Fruit fly (Drosophila melanogaster) whole organism, wandering third instar larva: ENCODE data around the gene Ser.

Experiments used
- CG9705 ChIP-seq: fragments of 200-800 bp; sonication (Bioruptor generic); optimal IDR thresholded peaks from 2 replicates; lab custom pipeline; 2018; ENCODE audit warnings: missing biosample characterization, mild to moderate bottlenecking, missing genetic modification characterization
- GATAd ChIP-seq: sonication (Bioruptor generic); optimal IDR thresholded peaks from 2 replicates; lab custom pipeline; 2016; ENCODE audit warnings: missing biosample characterization, missing genetic modification characterization
- HLH106 ChIP-seq: fragments of 200-800 bp; optimal IDR thresholded peaks from 3 replicates; lab custom pipeline; 2019; ENCODE audit warnings: missing biosample characterization, mild to moderate bottlenecking, missing genetic modification characterization, moderate library complexity
- Hr83 ChIP-seq: fragments of 200-300 bp; sonication (Bioruptor generic); optimal IDR thresholded peaks from 2 replicates; lab custom pipeline; 2016; ENCODE audit warnings: missing biosample characterization, mild to moderate bottlenecking, missing genetic modification characterization, moderate library complexity; ENCODE audit not compliant: poor library complexity, severe bottlenecking
- Jra ChIP-seq: sonication (Bioruptor generic); optimal IDR thresholded peaks from 2 replicates; lab custom pipeline; 2016; ENCODE audit warnings: missing biosample characterization, missing genetic modification characterization
- Myc ChIP-seq: fragments of >200 bp; optimal IDR thresholded peaks from 2 replicates; lab custom pipeline; 2017
- Rel ChIP-seq, 2 experiments: fragments of 200-800 bp; sonication (Bioruptor generic) in 1 of 2; optimal IDR thresholded peaks; 2 replicates in 1 of 2; 3 replicates in 1 of 2; lab custom pipeline; 2016 to 2019; ENCODE audit warnings: mild to moderate bottlenecking in 2 of 2, missing biosample characterization in 2 of 2, missing genetic modification characterization in 2 of 2, moderate library complexity in 1 of 2
- Sp1 ChIP-seq: fragments of 200-800 bp; sonication (Bioruptor generic); optimal IDR thresholded peaks from 3 replicates; lab custom pipeline; 2019; ENCODE audit warnings: missing biosample characterization, mild to moderate bottlenecking, missing genetic modification characterization, moderate library complexity
- fru ChIP-seq: fragments of 200-800 bp; sonication (Bioruptor generic); optimal IDR thresholded peaks from 3 replicates; lab custom pipeline; 2016; ENCODE audit warnings: missing biosample characterization, mild to moderate bottlenecking, missing genetic modification characterization
- h ChIP-seq: fragments of 200-800 bp; sonication (Bioruptor generic); optimal IDR thresholded peaks from 3 replicates; lab custom pipeline; 2016; ENCODE audit warnings: missing biosample characterization, mild to moderate bottlenecking, missing genetic modification characterization
- lola ChIP-seq: fragments of >200 bp; optimal IDR thresholded peaks from 2 replicates; lab custom pipeline; 2017; ENCODE audit warnings: missing biosample characterization, missing genetic modification characterization
- psq ChIP-seq: fragments of 200-800 bp; sonication (Bioruptor generic); optimal IDR thresholded peaks from 3 replicates; lab custom pipeline; 2017; ENCODE audit warnings: missing biosample characterization, mild to moderate bottlenecking, missing genetic modification characterization, moderate library complexity

dm6 chr3R:27138700-27139099, 55.4 kb downstream of the Ser start:
- TF ChIP-seq lola (GFP tag; lab: Kevin White, UChicago) (no peak), Myc (no peak), Sp1 (GFP tag; lab: Kevin White, UChicago) (no peak), CG9705 (GFP tag; lab: Kevin White, UChicago) (no peak), Hr83 (GFP tag; lab: Kevin White, UChicago) (no peak), fru (GFP tag; lab: Kevin White, UChicago) (no peak), h (GFP tag; lab: Kevin White, UChicago) (no peak), psq (GFP tag; lab: Kevin White, UChicago) (no peak), Jra (no peak), Rel (GFP tag; optimal IDR thresholded peaks at IDR 0.05; lab: Kevin White, UChicago) (no peak), Rel (tag; optimal IDR thresholded peaks at IDR 0.05; lab: Kevin White, UChicago) (no peak), GATAd (GFP tag; lab: Kevin White, UChicago) (no peak), HLH106 (no peak)
